Fruit fly (Drosophila melanogaster) whole organism, embryonic: ENCODE measurements around the gene CG8560.

Experiments
- CG1024 ChIP-seq: fragments of 200-800 bp; sonication (Bioruptor generic); IDR thresholded peaks from 2 replicates; pipeline ENCODE4 v1.3.6; 2022; ENCODE audit warnings: missing biosample characterization, missing genetic modification characterization
- CG10543 ChIP-seq: fragments of 200-800 bp; sonication (Bioruptor generic); optimal IDR thresholded peaks from 3 replicates; lab custom pipeline; 2017; ENCODE audit warnings: missing biosample characterization, mild to moderate bottlenecking, missing genetic modification characterization, moderate library complexity
- CG10959 ChIP-seq: fragments of 200-800 bp; sonication (Bioruptor generic); IDR thresholded peaks from 2 replicates; pipeline ENCODE4 v1.3.6; 2022; ENCODE audit warnings: missing biosample characterization, missing genetic modification characterization
- CG10979 ChIP-seq: fragments of 200-800 bp; sonication (Bioruptor generic); optimal IDR thresholded peaks from 2 replicates; lab custom pipeline; 2018; ENCODE audit warnings: missing biosample characterization, mild to moderate bottlenecking, missing genetic modification characterization, moderate library complexity
- CG12299 ChIP-seq: fragments of 200-800 bp; sonication (Bioruptor generic); optimal IDR thresholded peaks from 2 replicates; lab custom pipeline; 2018; ENCODE audit warnings: missing biosample characterization, mild to moderate bottlenecking, missing genetic modification characterization
- CG12391 ChIP-seq: fragments of 200-800 bp; sonication (Bioruptor generic); optimal IDR thresholded peaks from 3 replicates; lab custom pipeline; 2018; ENCODE audit warnings: missing biosample characterization, mild to moderate bottlenecking, missing genetic modification characterization, moderate library complexity
- CG13123 ChIP-seq: fragments of 200-800 bp; sonication (Bioruptor generic); optimal IDR thresholded peaks from 2 replicates; lab custom pipeline; 2016; ENCODE audit warnings: missing biosample characterization, missing genetic modification characterization
- CG14441 ChIP-seq: fragments of 200-800 bp; sonication (Bioruptor generic); IDR thresholded peaks from 2 replicates; pipeline ENCODE4 v1.3.6; 2022; ENCODE audit warnings: missing biosample characterization, missing genetic modification characterization
- CG14667 ChIP-seq: fragments of 200-800 bp; sonication (Bioruptor generic); IDR thresholded peaks from 2 replicates; pipeline ENCODE4 v1.3.6; 2022; ENCODE audit warnings: missing biosample characterization, missing genetic modification characterization
- CG15073 ChIP-seq: fragments of 200-800 bp; sonication (Bioruptor generic); optimal IDR thresholded peaks from 2 replicates; lab custom pipeline; 2016; ENCODE audit warnings: missing biosample characterization, missing genetic modification characterization
- CG15479 ChIP-seq: fragments of 200-800 bp; sonication (Bioruptor generic); optimal IDR thresholded peaks from 3 replicates; lab custom pipeline; 2019; ENCODE audit warnings: missing biosample characterization, mild to moderate bottlenecking, missing genetic modification characterization, moderate library complexity
- CG1602 ChIP-seq: fragments of 200-800 bp; sonication (Bioruptor generic); optimal IDR thresholded peaks from 3 replicates; lab custom pipeline; 2016; ENCODE audit warnings: missing biosample characterization, missing genetic modification characterization
- CG17328 ChIP-seq: fragments of 200-800 bp; sonication (Bioruptor generic); IDR thresholded peaks from 2 replicates; pipeline ENCODE4 v1.3.6; 2022; ENCODE audit warnings: missing biosample characterization, missing genetic modification characterization
- CG18011 ChIP-seq: fragments of 200-800 bp; sonication (Bioruptor generic); optimal IDR thresholded peaks from 2 replicates; lab custom pipeline; 2017; ENCODE audit warnings: missing biosample characterization, missing genetic modification characterization, mild to moderate bottlenecking, moderate library complexity, missing genotype
- CG2120 ChIP-seq: fragments of 200-800 bp; sonication (Bioruptor generic); optimal IDR thresholded peaks from 3 replicates; lab custom pipeline; 2016; ENCODE audit warnings: missing biosample characterization, missing genetic modification characterization
- CG2129 ChIP-seq: fragments of 200-800 bp; sonication (Bioruptor generic); IDR thresholded peaks from 2 replicates; pipeline ENCODE4 v1.3.6; 2022; ENCODE audit warnings: missing biosample characterization, missing genetic modification characterization; ENCODE audit not compliant: partially characterized antibody
- CG3065 ChIP-seq: fragments of 200-800 bp; sonication (Bioruptor generic); optimal IDR thresholded peaks from 2 replicates; lab custom pipeline; 2016; ENCODE audit warnings: missing biosample characterization, missing genetic modification characterization
- CG4617 ChIP-seq: fragments of 200-800 bp; sonication (Bioruptor generic); optimal IDR thresholded peaks from 3 replicates; lab custom pipeline; 2016; ENCODE audit warnings: missing biosample characterization, missing genetic modification characterization, borderline replicate concordance
- CG7372 ChIP-seq: fragments of 200-800 bp; sonication (Bioruptor generic); IDR thresholded peaks from 2 replicates; pipeline ENCODE4 v1.3.6; 2022; ENCODE audit warnings: missing biosample characterization, missing genetic modification characterization
- CG7556 ChIP-seq: fragments of 200-800 bp; sonication (Bioruptor generic); optimal IDR thresholded peaks from 2 replicates; lab custom pipeline; 2017; ENCODE audit warnings: missing biosample characterization, mild to moderate bottlenecking, missing genetic modification characterization
- CG7928 ChIP-seq: fragments of 200-800 bp; sonication (Bioruptor generic); optimal IDR thresholded peaks from 2 replicates; lab custom pipeline; 2017; ENCODE audit warnings: missing biosample characterization, mild to moderate bottlenecking, missing genetic modification characterization
- Dbx ChIP-seq: fragments of 200-800 bp; sonication (Bioruptor generic); IDR thresholded peaks from 3 replicates; pipeline ENCODE4 v1.3.6; 2022; ENCODE audit warnings: missing biosample characterization, missing genetic modification characterization
- Hr39 ChIP-seq: fragments of >200 bp; optimal IDR thresholded peaks from 2 replicates; lab custom pipeline; 2017
- Med ChIP-seq: fragments of 200-800 bp; sonication (Bioruptor generic); peaks from one replicate; lab custom pipeline; 2016; ENCODE audit warnings: missing biosample characterization, missing genetic modification characterization, mild to moderate bottlenecking, inconsistent platforms, moderate library complexity
- Mrtf ChIP-seq: fragments of 200-800 bp; sonication (Bioruptor generic); IDR thresholded peaks from 3 replicates; pipeline ENCODE4 v1.3.6; 2022; ENCODE audit warnings: missing biosample characterization, missing genetic modification characterization
- NC2α ChIP-seq: fragments of 200-800 bp; sonication (Bioruptor generic); optimal IDR thresholded peaks from 2 replicates; lab custom pipeline; 2016; ENCODE audit warnings: missing biosample characterization, missing genetic modification characterization
- NFAT ChIP-seq: fragments of 200-800 bp; sonication (Bioruptor generic); IDR thresholded peaks from 2 replicates; pipeline ENCODE4 v1.3.6; 2022; ENCODE audit warnings: missing biosample characterization, missing genetic modification characterization
- PHDP ChIP-seq: fragments of 200-800 bp; sonication (Bioruptor generic); optimal IDR thresholded peaks from 3 replicates; lab custom pipeline; 2018; ENCODE audit warnings: missing biosample characterization, mild to moderate bottlenecking, missing genetic modification characterization, moderate library complexity
- Sox102F ChIP-seq: fragments of 200-800 bp; sonication (Bioruptor generic); optimal IDR thresholded peaks from 2 replicates; lab custom pipeline; 2018; ENCODE audit warnings: missing biosample characterization, mild to moderate bottlenecking, missing genetic modification characterization, moderate library complexity
- Vsx1 ChIP-seq: fragments of 200-800 bp; sonication (Bioruptor generic); optimal IDR thresholded peaks from 2 replicates; lab custom pipeline; 2017; ENCODE audit warnings: missing biosample characterization, mild to moderate bottlenecking, missing genetic modification characterization, missing genetic modification reagents
- chif ChIP-seq, 2 experiments: fragments of 200-800 bp; sonication (Bioruptor generic); optimal IDR thresholded peaks; 3 replicates each; lab custom pipeline; 2016; ENCODE audit warnings: missing biosample characterization in 2 of 2, missing genetic modification characterization in 2 of 2
- ewg ChIP-seq: fragments of 200-800 bp; sonication (Bioruptor generic); optimal IDR thresholded peaks from 3 replicates; lab custom pipeline; 2017; ENCODE audit warnings: mild to moderate bottlenecking, missing biosample characterization, missing genetic modification reagents, missing genetic modification characterization
- gfzf ChIP-seq: fragments of 200-800 bp; sonication (Bioruptor generic); optimal IDR thresholded peaks from 2 replicates; lab custom pipeline; 2016; ENCODE audit warnings: missing biosample characterization, mild to moderate bottlenecking, missing genetic modification characterization, moderate library complexity
- gsb ChIP-seq: fragments of 200-800 bp; sonication (Bioruptor generic); IDR thresholded peaks from 2 replicates; pipeline ENCODE4 v1.3.6; 2022; ENCODE audit warnings: missing biosample characterization, missing genetic modification characterization
- lbe ChIP-seq: fragments of 200-800 bp; sonication (Bioruptor generic); optimal IDR thresholded peaks from 2 replicates; lab custom pipeline; 2016; ENCODE audit warnings: missing biosample characterization, mild to moderate bottlenecking, missing genetic modification characterization
- lilli ChIP-seq: fragments of 200-800 bp; sonication (Bioruptor generic); optimal IDR thresholded peaks from 3 replicates; lab custom pipeline; 2016; ENCODE audit warnings: missing biosample characterization, missing genetic modification characterization
- repo ChIP-seq: fragments of 200-800 bp; sonication (Bioruptor generic); optimal IDR thresholded peaks from 2 replicates; lab custom pipeline; 2016; ENCODE audit warnings: missing biosample characterization, missing genetic modification characterization
- schlank ChIP-seq: fragments of 200-800 bp; sonication (Bioruptor generic); optimal IDR thresholded peaks from 2 replicates; lab custom pipeline; 2018; ENCODE audit warnings: missing biosample characterization, mild to moderate bottlenecking, missing genetic modification characterization
- sim ChIP-seq: fragments of 200-800 bp; sonication (Bioruptor generic); IDR thresholded peaks from 2 replicates; pipeline ENCODE4 v1.3.6; 2022; ENCODE audit warnings: missing biosample characterization, missing genetic modification characterization
- so ChIP-seq: fragments of 200-800 bp; sonication (Bioruptor generic); IDR thresholded peaks from 3 replicates; pipeline ENCODE4 v1.3.6; 2022; ENCODE audit warnings: missing biosample characterization, missing genetic modification characterization
- tx ChIP-seq: fragments of 200-800 bp; sonication (Bioruptor generic); optimal IDR thresholded peaks from 2 replicates; lab custom pipeline; 2016; ENCODE audit warnings: missing biosample characterization, missing genetic modification characterization
- vfl ChIP-seq: fragments of 200-800 bp; sonication (Bioruptor generic); optimal IDR thresholded peaks from 2 replicates; lab custom pipeline; 2016; ENCODE audit warnings: missing biosample characterization, missing genetic modification characterization
- wor ChIP-seq: fragments of 200-800 bp; sonication (Bioruptor generic); IDR thresholded peaks from 2 replicates; pipeline ENCODE4 v1.3.6; 2022; ENCODE audit warnings: missing biosample characterization, missing genetic modification characterization

CG8560 gene

dm6 chr3L:7360324-7360852, 43.6 kb downstream of the CG8560 start, which contains the start of gene Sec63 (continued):
- no peak for TF ChIP-seq sim
- peak; percentile 32; the same call in 1 of the 2 replicates for TF ChIP-seq CG17328 (GFP tag; lab: Robert Waterston, UW)
- no peak for TF ChIP-seq CG15073 (GFP tag; lab: Kevin White, UChicago)
- TF ChIP-seq NFAT (GFP tag; lab: Robert Waterston, UW) = peak; percentile 67
- no peak for TF ChIP-seq Hr39 (lab: Kevin White, UChicago)
- TF ChIP-seq wor (GFP tag; lab: Robert Waterston, UW) = no peak
- TF ChIP-seq Sox102F (GFP tag; lab: Kevin White, UChicago) = no peak
- no peak for TF ChIP-seq CG1602
- TF ChIP-seq CG10979 (tag; lab: Kevin White, UChicago) = no peak
- no peak for TF ChIP-seq CG7928 (GFP tag; lab: Kevin White, UChicago)
- TF ChIP-seq repo (GFP tag; lab: Kevin White, UChicago) = peak; percentile 6
- no peak; the same call in 1 of the 2 replicates for TF ChIP-seq gsb (GFP tag; lab: Robert Waterston, UW)
- TF ChIP-seq Dbx (GFP tag; lab: Robert Waterston, UW) = peak; percentile 45; the same call in 2 of the 3 replicates
- no peak for TF ChIP-seq CG1024 (GFP tag; lab: Robert Waterston, UW)
- 0 out of 2 replicates have a peak, but pooled peaks have one; percentile 14 for TF ChIP-seq CG10959 (GFP tag; lab: Robert Waterston, UW)
- no peak for TF ChIP-seq CG18011 (GFP tag; lab: Kevin White, UChicago)
- no peak for TF ChIP-seq CG14667 (GFP tag; lab: Robert Waterston, UW)
- TF ChIP-seq chif (GFP tag; optimal IDR thresholded peaks at IDR 0.05; lab: Kevin White, UChicago) = no peak
- peak; percentile 59 for TF ChIP-seq CG2120
- no peak for TF ChIP-seq PHDP (tag; lab: Kevin White, UChicago)
- TF ChIP-seq gfzf = peak; percentile 13
- peak; percentile 43; the same call in 1 of the 2 replicates for TF ChIP-seq CG7372
- TF ChIP-seq CG2129 (GFP tag; lab: Robert Waterston, UW) = peak; percentile 69
- no peak for TF ChIP-seq Mrtf
- peak; percentile 64; the same call in 1 of the 2 replicates for TF ChIP-seq CG14441 (GFP tag; lab: Robert Waterston, UW)
- TF ChIP-seq vfl (GFP tag; lab: Kevin White, UChicago) = peak; percentile 4
- TF ChIP-seq CG15479 (GFP tag; lab: Kevin White, UChicago) = no peak
- TF ChIP-seq CG12391 (tag; lab: Kevin White, UChicago) = peak; percentile 58
- TF ChIP-seq so (GFP tag; lab: Robert Waterston, UW) = peak; percentile 60; the same call in 2 of the 3 replicates
- peak; percentile 43 for TF ChIP-seq CG4617 (GFP tag; lab: Kevin White, UChicago)
- peak; percentile 7 for TF ChIP-seq CG10543 (GFP tag; lab: Kevin White, UChicago)
- TF ChIP-seq CG13123 = peak; percentile 46
- TF ChIP-seq schlank = no peak
- TF ChIP-seq Vsx1 (GFP tag; lab: Kevin White, UChicago) = peak; percentile 25
- TF ChIP-seq CG7556 (GFP tag; lab: Kevin White, UChicago) = no peak
- TF ChIP-seq tx (GFP tag; lab: Kevin White, UChicago) = no peak
- TF ChIP-seq Med (GFP tag; lab: Kevin White, UChicago) = peak; percentile 60
- peak; percentile 25 for TF ChIP-seq CG12299 (tag; lab: Kevin White, UChicago)
- TF ChIP-seq lilli = peak; percentile 51
- peak; percentile 52 for TF ChIP-seq CG3065 (GFP tag; lab: Kevin White, UChicago)
- TF ChIP-seq ewg (GFP tag; lab: Kevin White, UChicago) = peak; percentile 44
- no peak for TF ChIP-seq NC2α (GFP tag; lab: Kevin White, UChicago)
- TF ChIP-seq lbe (GFP tag; lab: Kevin White, UChicago) = no peak
